Worm (Caenorhabditis elegans) whole organism, young adult: ENCODE measurements around the gene mex-1.

Experiments used
- F37B4.10 ChIP-seq: fragments of 200-800 bp; sonication (Bioruptor generic); IDR thresholded peaks from 2 replicates; pipeline ENCODE4 v1.3.6; 2022; ENCODE audit warnings: missing genetic modification characterization, missing compliant biosample characterization
- ama-1 ChIP-seq, 3 experiments: fragments of 150-350 bp in 1 of 3; sonication (generic microtip) in 2 of 3; optimal IDR thresholded peaks; 2 replicates each; lab custom pipeline; 2014 to 2018; ENCODE audit warnings: missing biosample characterization in 2 of 3, missing genetic modification characterization in 2 of 3, missing genetic modification reagents in 2 of 3
- egrh-3 ChIP-seq: fragments of 200-800 bp; sonication (Bioruptor generic); IDR thresholded peaks from 2 replicates; pipeline ENCODE4 v1.3.6; 2022; ENCODE audit warnings: missing genetic modification reagents, missing genetic modification characterization, missing compliant biosample characterization
- lir-1 ChIP-seq: fragments of 200-800 bp; sonication (Bioruptor generic); conservative IDR thresholded peaks from 2 replicates; pipeline ENCODE4 v1.3.6; 2022; ENCODE audit warnings: missing genetic modification reagents, missing genetic modification characterization, missing compliant biosample characterization
- ztf-3 ChIP-seq: fragments of 200-800 bp; sonication (Bioruptor generic); optimal IDR thresholded peaks from 2 replicates; lab custom pipeline; 2018; ENCODE audit warnings: mild to moderate bottlenecking, missing genetic modification characterization, missing compliant biosample characterization

DNA sequence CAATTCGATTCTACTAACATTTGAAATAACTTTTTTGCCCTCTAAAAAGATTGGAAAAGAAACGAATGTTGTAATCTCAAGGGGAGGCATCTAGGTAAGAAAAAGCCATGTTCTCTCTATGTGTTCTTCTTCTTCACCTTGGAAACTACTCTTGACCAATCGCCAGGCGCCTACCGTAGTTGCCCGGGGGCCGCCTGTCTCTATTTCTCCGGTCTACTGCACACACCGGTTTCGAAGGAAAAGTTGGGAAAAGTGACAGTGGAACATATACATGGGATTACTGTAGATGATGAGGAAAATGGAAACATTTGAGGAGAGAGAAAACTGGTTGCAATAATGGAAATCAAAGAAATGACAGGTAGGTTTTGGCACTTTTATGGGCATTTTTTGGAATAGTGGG lies 41.9 kb upstream of the mex-1 start:
- TF ChIP-seq F37B4.10 (GFP tag; lab: Robert Waterston, UW) (no peak), ztf-3 (GFP tag; lab: Kevin White, UChicago) (no peak), egrh-3 (GFP tag; lab: Robert Waterston, UW) (no peak), lir-1 (no peak), ama-1 (optimal IDR thresholded peaks at IDR 0.05; lab: Kevin White, UChicago) (no peak), ama-1 (GFP tag; optimal IDR thresholded peaks at IDR 0.05; lab: Kevin White, UChicago) (no peak)
